Worm (Caenorhabditis elegans): ENCODE data around the gene cest-5.2.

DNA sequence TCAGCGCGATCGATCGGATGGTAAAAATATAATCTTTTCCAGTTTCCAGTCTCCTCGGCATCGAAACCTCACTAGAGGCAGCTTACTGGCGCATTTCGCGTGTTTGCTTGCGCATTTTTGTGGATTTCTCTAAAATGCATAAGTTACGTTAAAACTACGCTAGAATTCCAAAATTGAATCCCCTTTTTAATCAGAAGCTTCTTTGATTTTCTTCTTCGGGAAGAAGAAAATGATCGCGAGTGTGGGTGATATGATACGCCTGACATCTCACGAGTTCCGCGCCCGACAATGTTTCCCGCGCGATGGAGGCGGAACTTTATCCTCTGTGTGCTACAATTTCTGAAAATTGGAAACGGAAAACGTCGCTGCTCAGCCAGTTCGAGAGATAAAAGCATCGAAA, 36.6 kb upstream of the cest-5.2 start:
- no peak for TF ChIP-seq F39B2.1 (GFP tag; IDR thresholded peaks at IDR 0.05)
- no peak for TF ChIP-seq ZK185.1 (tag; optimal IDR thresholded peaks at IDR 0.05; ENCODE audit: poor library complexity, severe bottlenecking)
- TF ChIP-seq nfya-2 (GFP tag; IDR thresholded peaks at IDR 0.05) = no peak
- TF ChIP-seq cebp-1 (GFP tag; IDR thresholded peaks at IDR 0.05) = no peak
- no peak for TF ChIP-seq cebp-1 (tag; optimal IDR thresholded peaks at IDR 0.05)
- TF ChIP-seq snpc-4 (GFP tag; optimal IDR thresholded peaks at IDR 0.05) = peak; percentile 92
- TF ChIP-seq snpc-4 (tag; optimal IDR thresholded peaks at IDR 0.05) = peak; percentile 92 to 96 (median 94)
- no peak for TF ChIP-seq ama-1 (optimal IDR thresholded peaks at IDR 0.05)
- peak in 1 of 2 experiments; percentile 55 for TF ChIP-seq ama-1 (GFP tag; optimal IDR thresholded peaks at IDR 0.05)
- TF ChIP-seq unc-62 (GFP tag; optimal IDR thresholded peaks at IDR 0.05) = no peak
- peak; percentile 44 for TF ChIP-seq hrde-1 (tag; optimal IDR thresholded peaks at IDR 0.05; ENCODE audit: borderline replicate concordance)

Measured in whole organism, young adult.